Worm (Caenorhabditis elegans) whole organism, L1 larva: ENCODE measurements around the gene sir-2.2.

Experiments
- C04F5.9 ChIP-seq: sonication (generic microtip); optimal IDR thresholded peaks from 2 replicates; lab custom pipeline; 2016; ENCODE audit warnings: missing genetic modification characterization, missing compliant biosample characterization
- C16A3.4 ChIP-seq: fragments of 150-350 bp; optimal IDR thresholded peaks from 2 replicates; lab custom pipeline; 2014; ENCODE audit warnings: missing biosample characterization, missing genetic modification characterization
- Y116A8C.19 ChIP-seq: sonication (generic microtip); optimal IDR thresholded peaks from 2 replicates; lab custom pipeline; 2016; ENCODE audit warnings: missing compliant biosample characterization, missing genetic modification characterization, borderline replicate concordance
- aha-1 ChIP-seq: fragments of 150-350 bp; optimal IDR thresholded peaks from 2 replicates; lab custom pipeline; 2014; ENCODE audit warnings: missing biosample characterization, missing genetic modification characterization
- alr-1 ChIP-seq: fragments of 200-800 bp; sonication (Bioruptor generic); optimal IDR thresholded peaks from 2 replicates; lab custom pipeline; 2018; ENCODE audit warnings: borderline replicate concordance, mild to moderate bottlenecking, missing genetic modification characterization, missing compliant biosample characterization
- blmp-1 ChIP-seq: fragments of 150-350 bp; optimal IDR thresholded peaks from 2 replicates; lab custom pipeline; 2014; ENCODE audit warnings: missing biosample characterization, missing genetic modification characterization
- ceh-88 ChIP-seq: fragments of 200-800 bp; sonication (Bioruptor generic); IDR thresholded peaks from 2 replicates; pipeline ENCODE4 v1.3.6; 2022; ENCODE audit warnings: missing genetic modification characterization, missing compliant biosample characterization
- ceh-90 ChIP-seq: sonication (generic microtip); optimal IDR thresholded peaks from 2 replicates; lab custom pipeline; 2016; ENCODE audit warnings: missing genetic modification characterization, missing compliant biosample characterization
- dpl-1 ChIP-seq, 3 experiments: fragments of 150-350 bp in 2 of 3; sonication (generic microtip) in 1 of 3; optimal IDR thresholded peaks; 2 replicates each; lab custom pipeline; 2014 to 2017; ENCODE audit warnings: missing biosample characterization in 3 of 3, missing genetic modification characterization in 3 of 3, missing genetic modification reagents in 3 of 3
- efl-1 ChIP-seq, 4 experiments: fragments of 150-350 bp; optimal IDR thresholded peaks in 3 of 4; peaks in 1 of 4; 1 replicate in 1 of 4; 2 replicates in 3 of 4; lab custom pipeline; 2014; ENCODE audit warnings: missing biosample characterization in 2 of 4, missing genetic modification characterization in 2 of 4, missing genetic modification reagents in 2 of 4
- egl-13 ChIP-seq: sonication (generic microtip); optimal IDR thresholded peaks from 2 replicates; lab custom pipeline; 2016; ENCODE audit warnings: missing genotype, missing genetic modification reagents, missing genetic modification characterization, missing compliant biosample characterization
- egl-27 ChIP-seq, 2 experiments: fragments of 150-350 bp in 1 of 2; sonication (generic microtip); optimal IDR thresholded peaks; 3 replicates each; lab custom pipeline; 2017 to 2018; ENCODE audit warnings: missing biosample characterization in 2 of 2, missing genetic modification characterization in 2 of 2, missing genetic modification reagents in 2 of 2
- elt-2 ChIP-seq: sonication (generic microtip); optimal IDR thresholded peaks from 2 replicates; lab custom pipeline; 2016; ENCODE audit warnings: missing genetic modification characterization, mild to moderate bottlenecking, inconsistent platforms, missing compliant biosample characterization, missing genetic modification reagents
- elt-3 ChIP-seq, 6 experiments: fragments of 150-350 bp in 1 of 6; sonication (generic microtip); optimal IDR thresholded peaks; 2 replicates each; lab custom pipeline; 2017 to 2018; ENCODE audit warnings: missing biosample characterization in 6 of 6, missing genetic modification characterization in 6 of 6, inconsistent platforms in 1 of 6
- ets-5 ChIP-seq: fragments of 200-800 bp; sonication (Bioruptor generic); IDR thresholded peaks from 2 replicates; pipeline ENCODE4 v1.3.6; 2022; ENCODE audit warnings: missing genetic modification characterization, missing compliant biosample characterization
- fkh-4 ChIP-seq: sonication (generic microtip); optimal IDR thresholded peaks from 2 replicates; lab custom pipeline; 2016; ENCODE audit warnings: missing compliant biosample characterization, missing genetic modification characterization, borderline replicate concordance
- fkh-8 ChIP-seq: sonication (generic microtip); optimal IDR thresholded peaks from 2 replicates; lab custom pipeline; 2016; ENCODE audit warnings: mild to moderate bottlenecking, missing genetic modification characterization, missing compliant biosample characterization
- fos-1 ChIP-seq: fragments of 150-350 bp; optimal IDR thresholded peaks from 2 replicates; lab custom pipeline; 2014; ENCODE audit warnings: missing biosample characterization, missing genetic modification characterization
- jun-1 ChIP-seq: fragments of 150-350 bp; optimal IDR thresholded peaks from 2 replicates; lab custom pipeline; 2014; ENCODE audit warnings: missing biosample characterization, missing genetic modification reagents, missing genetic modification characterization
- lin-13 ChIP-seq: fragments of 150-350 bp; optimal IDR thresholded peaks from 2 replicates; lab custom pipeline; 2014; ENCODE audit warnings: missing biosample characterization, missing genetic modification reagents, missing genetic modification characterization
- lin-14 ChIP-seq: fragments of 200-800 bp; sonication (Bioruptor generic); optimal IDR thresholded peaks from 2 replicates; lab custom pipeline; 2018; ENCODE audit warnings: mild to moderate bottlenecking, missing genetic modification characterization, moderate library complexity, missing compliant biosample characterization
- lin-15B ChIP-seq: fragments of 150-350 bp; sonication (generic microtip); optimal IDR thresholded peaks from 3 replicates; lab custom pipeline; 2014; ENCODE audit warnings: missing biosample characterization, missing genetic modification characterization
- lin-35 ChIP-seq, 2 experiments: fragments of 150-350 bp; optimal IDR thresholded peaks; 2 replicates each; lab custom pipeline; 2014; ENCODE audit warnings: missing biosample characterization in 2 of 2, missing genetic modification characterization in 2 of 2, missing genetic modification reagents in 2 of 2
- mdl-1 ChIP-seq, 2 experiments: fragments of 150-350 bp; optimal IDR thresholded peaks; 2 replicates each; lab custom pipeline; 2014 to 2017; ENCODE audit warnings: missing biosample characterization in 2 of 2, missing genetic modification characterization in 2 of 2, inconsistent platforms in 1 of 2
- mef-2 ChIP-seq: fragments of 150-350 bp; optimal IDR thresholded peaks from 2 replicates; lab custom pipeline; 2014; ENCODE audit warnings: missing biosample characterization, missing genetic modification characterization
- mep-1 ChIP-seq: fragments of 150-350 bp; optimal IDR thresholded peaks from 2 replicates; lab custom pipeline; 2014; ENCODE audit warnings: missing biosample characterization, missing genetic modification characterization
- nhr-12 ChIP-seq: sonication (generic microtip); optimal IDR thresholded peaks from 2 replicates; lab custom pipeline; 2017; ENCODE audit warnings: missing biosample characterization, missing genetic modification characterization
- nhr-19 ChIP-seq: fragments of 200-800 bp; sonication (Bioruptor generic); conservative IDR thresholded peaks from 2 replicates; pipeline ENCODE4 v1.3.6; 2022; ENCODE audit warnings: missing genetic modification characterization, missing compliant biosample characterization
- nhr-20 ChIP-seq: sonication (generic microtip); optimal IDR thresholded peaks from 2 replicates; lab custom pipeline; 2016; ENCODE audit warnings: mild to moderate bottlenecking, missing genetic modification characterization, missing compliant biosample characterization
- nhr-28 ChIP-seq: fragments of 150-350 bp; optimal IDR thresholded peaks from 2 replicates; lab custom pipeline; 2014; ENCODE audit warnings: missing biosample characterization, missing genetic modification characterization
- nhr-47 ChIP-seq: sonication (generic microtip); optimal IDR thresholded peaks from 2 replicates; lab custom pipeline; 2016; ENCODE audit warnings: mild to moderate bottlenecking, missing genetic modification characterization, moderate library complexity, missing compliant biosample characterization
- nhr-71 ChIP-seq: sonication (generic microtip); optimal IDR thresholded peaks from 2 replicates; lab custom pipeline; 2016; ENCODE audit warnings: mild to moderate bottlenecking, missing genetic modification characterization, moderate library complexity, missing compliant biosample characterization
- nhr-84 ChIP-seq: sonication (generic microtip); optimal IDR thresholded peaks from 2 replicates; lab custom pipeline; 2017; ENCODE audit warnings: missing biosample characterization, missing genetic modification characterization
- nhr-85 ChIP-seq: sonication (generic microtip); peaks from one replicate; lab custom pipeline; 2016; ENCODE audit warnings: missing genetic modification characterization, inconsistent platforms, missing compliant biosample characterization
- nhr-90 ChIP-seq: sonication (generic microtip); optimal IDR thresholded peaks from 2 replicates; lab custom pipeline; 2016; ENCODE audit warnings: mild to moderate bottlenecking, missing genetic modification characterization, missing compliant biosample characterization; ENCODE audit not compliant: poor library complexity
- pax-3 ChIP-seq: fragments of 200-800 bp; sonication (Bioruptor generic); optimal IDR thresholded peaks from 2 replicates; lab custom pipeline; 2018; ENCODE audit warnings: mild to moderate bottlenecking, missing genetic modification characterization, moderate library complexity, missing compliant biosample characterization
- snu-23 ChIP-seq: sonication (generic microtip); optimal IDR thresholded peaks from 2 replicates; lab custom pipeline; 2016; ENCODE audit warnings: missing genetic modification characterization, missing compliant biosample characterization
- sup-37 ChIP-seq: fragments of 200-800 bp; sonication (Bioruptor generic); optimal IDR thresholded peaks from 2 replicates; lab custom pipeline; 2018; ENCODE audit warnings: mild to moderate bottlenecking, missing genetic modification characterization, missing compliant biosample characterization
- vab-15 ChIP-seq: sonication (generic microtip); optimal IDR thresholded peaks from 2 replicates; lab custom pipeline; 2017; ENCODE audit warnings: missing genotype, mild to moderate bottlenecking, missing genetic modification characterization, missing compliant biosample characterization
- zag-1 ChIP-seq: fragments of 150-350 bp; optimal IDR thresholded peaks from 2 replicates; lab custom pipeline; 2014; ENCODE audit warnings: missing biosample characterization, missing genetic modification characterization
- zip-4 ChIP-seq: fragments of 200-800 bp; sonication (Bioruptor generic); optimal IDR thresholded peaks from 2 replicates; lab custom pipeline; 2018; ENCODE audit warnings: mild to moderate bottlenecking, missing genetic modification characterization, moderate library complexity, missing compliant biosample characterization

The sir-2.2 gene

ce11 chrX:13366955-13367354, 39.1 kb downstream of the sir-2.2 start:
- TF ChIP-seq aha-1 (tag; lab: Kevin White, UChicago) (no peak), zag-1 (no peak), lin-15B (tag; lab: Kevin White, UChicago) (no peak), lin-13 (GFP tag; lab: Kevin White, UChicago) (no peak), fos-1 (tag; lab: Kevin White, UChicago) (no peak), lin-35 (GFP tag; optimal IDR thresholded peaks at IDR 0.05; lab: Kevin White, UChicago) (peak in 1 of 2 experiments; percentile 56), ceh-88 (GFP tag; lab: Robert Waterston, UW) (no peak), alr-1 (tag; lab: Kevin White, UChicago) (no peak), lin-14 (GFP tag; lab: Kevin White, UChicago) (peak; percentile 48), C04F5.9 (no peak), nhr-85 (tag; lab: Kevin White, UChicago) (no peak), jun-1 (no peak), mdl-1 (tag; optimal IDR thresholded peaks at IDR 0.05; lab: Kevin White, UChicago) (peak in 1 of 2 experiments; percentile 70), nhr-71 (tag; lab: Kevin White, UChicago) (peak; percentile 36), blmp-1 (tag; lab: Kevin White, UChicago) (peak; percentile 15), zip-4 (GFP tag; lab: Kevin White, UChicago) (no peak), ceh-90 (tag; lab: Kevin White, UChicago) (no peak), egl-13 (tag; lab: Kevin White, UChicago) (no peak), elt-3 (tag; optimal IDR thresholded peaks at IDR 0.05; lab: Kevin White, UChicago) (peak in 1 of 6 experiments; percentile 44), fkh-4 (tag; lab: Kevin White, UChicago) (no peak), nhr-90 (tag; lab: Kevin White, UChicago) (no peak), dpl-1 (GFP tag; optimal IDR thresholded peaks at IDR 0.05; lab: Kevin White, UChicago) (no peak), ets-5 (no peak), Y116A8C.19 (tag; lab: Kevin White, UChicago) (no peak), nhr-28 (tag; lab: Kevin White, UChicago) (no peak), fkh-8 (no peak), nhr-12 (no peak), mef-2 (tag; lab: Kevin White, UChicago) (no peak), nhr-20 (peak; percentile 78), nhr-47 (tag; lab: Kevin White, UChicago) (no peak), efl-1 (optimal IDR thresholded peaks at IDR 0.05; lab: Kevin White, UChicago) (no peak), efl-1 (GFP tag; optimal IDR thresholded peaks at IDR 0.05 in 1 of 2; lab: Kevin White, UChicago) (peak in 1 of 2 experiments; percentile 56), snu-23 (peak; percentile 42), sup-37 (GFP tag; lab: Kevin White, UChicago) (no peak), pax-3 (tag; lab: Kevin White, UChicago) (no peak), mep-1 (no peak), nhr-19 (GFP tag; lab: Robert Waterston, UW) (0 out of 2 replicates have a peak, but pooled peaks have one; percentile 8)

- TF ChIP-seq lin-14 (GFP tag; lab: Kevin White, UChicago) (peak; percentile 7), C16A3.4 (tag; lab: Kevin White, UChicago) (no peak), elt-2 (tag; lab: Kevin White, UChicago) (peak; percentile 57), blmp-1 (tag; lab: Kevin White, UChicago) (peak; percentile 53), elt-3 (tag; optimal IDR thresholded peaks at IDR 0.05; lab: Kevin White, UChicago) (peak in 1 of 6 experiments; percentile 26), mdl-1 (tag; optimal IDR thresholded peaks at IDR 0.05; lab: Kevin White, UChicago) (peak in 1 of 2 experiments; percentile 6), vab-15 (tag; lab: Kevin White, UChicago) (no peak), nhr-84 (tag; lab: Kevin White, UChicago) (no peak), nhr-20 (peak; percentile 5), lin-35 (GFP tag; optimal IDR thresholded peaks at IDR 0.05; lab: Kevin White, UChicago) (peak in 1 of 2 experiments; percentile 14), egl-27 (tag; optimal IDR thresholded peaks at IDR 0.05; lab: Kevin White, UChicago) (no peak)
Observed at ce11 chrX:13368283-13368682, 40.4 kb downstream of the sir-2.2 start.
